Worm (Caenorhabditis elegans) whole organism, young adult: Measurements from ENCODE around the gene clec-263.
"Not testable (repeated sequence)": the region's sequence is repeated elsewhere in the genome, so short reads cannot be mapped to it uniquely, and the experiment has no call there.

Experiments used
- B0336.3 ChIP-seq: fragments of 200-800 bp; sonication (Bioruptor generic); IDR thresholded peaks from 2 replicates; pipeline ENCODE4 v1.3.6; 2022; ENCODE audit warnings: missing genetic modification characterization, missing compliant biosample characterization
- C06A6.2 ChIP-seq: fragments of 200-800 bp; sonication (Bioruptor generic); conservative IDR thresholded peaks from 2 replicates; pipeline ENCODE4 v1.3.6; 2022; ENCODE audit warnings: missing genetic modification characterization, missing compliant biosample characterization
- F10E7.11 ChIP-seq: sonication (generic microtip); optimal IDR thresholded peaks from 2 replicates; lab custom pipeline; 2017; ENCODE audit warnings: mild to moderate bottlenecking, missing genetic modification characterization, moderate library complexity, missing compliant biosample characterization
- F23B12.7 ChIP-seq: sonication (generic microtip); optimal IDR thresholded peaks from 2 replicates; lab custom pipeline; 2017; ENCODE audit warnings: missing genetic modification characterization, mild to moderate bottlenecking, missing compliant biosample characterization, antibody characterized with exemption, moderate library complexity; ENCODE audit not compliant: insufficient read depth
- F33H1.4 ChIP-seq: fragments of 200-800 bp; sonication (Bioruptor generic); IDR thresholded peaks from 2 replicates; pipeline ENCODE4 v1.3.6; 2022; ENCODE audit warnings: missing genetic modification reagents, missing genetic modification characterization, missing compliant biosample characterization
- F55B11.4 ChIP-seq: sonication (generic microtip); optimal IDR thresholded peaks from 2 replicates; lab custom pipeline; 2016; ENCODE audit warnings: missing compliant biosample characterization, missing genetic modification characterization, borderline replicate concordance; ENCODE audit not compliant: insufficient read depth
- T26A5.8 ChIP-seq: sonication (generic microtip); optimal IDR thresholded peaks from 2 replicates; lab custom pipeline; 2016; ENCODE audit warnings: missing genetic modification characterization, missing compliant biosample characterization
- aptf-2 ChIP-seq: fragments of 200-800 bp; sonication (Bioruptor generic); conservative IDR thresholded peaks from 2 replicates; pipeline ENCODE4 v1.3.6; 2022; ENCODE audit warnings: missing genetic modification reagents, missing genetic modification characterization, missing compliant biosample characterization
- athp-1 ChIP-seq: sonication (generic microtip); optimal IDR thresholded peaks from 2 replicates; lab custom pipeline; 2017; ENCODE audit warnings: mild to moderate bottlenecking, missing genetic modification characterization, missing compliant biosample characterization
- attf-5 ChIP-seq: fragments of 200-800 bp; sonication (Bioruptor generic); optimal IDR thresholded peaks from 2 replicates; lab custom pipeline; 2018; ENCODE audit warnings: mild to moderate bottlenecking, missing genetic modification characterization, missing compliant biosample characterization
- attf-6 ChIP-seq: fragments of 200-800 bp; sonication (Bioruptor generic); IDR thresholded peaks from 2 replicates; pipeline ENCODE4 v1.3.6; 2022; ENCODE audit warnings: missing genetic modification reagents, missing genetic modification characterization, missing compliant biosample characterization
- ccch-3 ChIP-seq: fragments of 200-800 bp; sonication (Bioruptor generic); optimal IDR thresholded peaks from 2 replicates; lab custom pipeline; 2018; ENCODE audit warnings: mild to moderate bottlenecking, missing genetic modification characterization, missing compliant biosample characterization
- ceh-100 ChIP-seq: fragments of 200-800 bp; sonication (Bioruptor generic); IDR thresholded peaks from 2 replicates; pipeline ENCODE4 v1.3.6; 2022; ENCODE audit warnings: missing genetic modification reagents, missing genetic modification characterization, missing compliant biosample characterization
- ceh-58 ChIP-seq: fragments of 200-800 bp; sonication (Bioruptor generic); IDR thresholded peaks from 2 replicates; pipeline ENCODE4 v1.3.6; 2022; ENCODE audit warnings: missing genetic modification characterization, missing compliant biosample characterization
- die-1 ChIP-seq: sonication (generic microtip); optimal IDR thresholded peaks from 2 replicates; lab custom pipeline; 2016; ENCODE audit warnings: missing genotype, mild to moderate bottlenecking, missing genetic modification characterization, missing compliant biosample characterization
- dox-1 ChIP-seq: fragments of 200-800 bp; sonication (Bioruptor generic); IDR thresholded peaks from 2 replicates; pipeline ENCODE4 v1.3.6; 2022; ENCODE audit warnings: missing genetic modification reagents, missing genetic modification characterization, missing compliant biosample characterization
- dpff-1 ChIP-seq: sonication (generic microtip); optimal IDR thresholded peaks from 2 replicates; lab custom pipeline; 2017; ENCODE audit warnings: mild to moderate bottlenecking, missing genetic modification characterization, missing compliant biosample characterization
- egl-44 ChIP-seq: fragments of 200-800 bp; sonication (Bioruptor generic); IDR thresholded peaks from 2 replicates; pipeline ENCODE4 v1.3.6; 2022; ENCODE audit warnings: missing genetic modification reagents, missing genetic modification characterization, missing compliant biosample characterization
- ekl-4 ChIP-seq: fragments of 200-800 bp; sonication (Bioruptor generic); IDR thresholded peaks from 2 replicates; pipeline ENCODE4 v1.3.6; 2022; ENCODE audit warnings: missing genetic modification reagents, missing genetic modification characterization, missing compliant biosample characterization
- ets-4 ChIP-seq: fragments of 200-800 bp; sonication (Bioruptor generic); optimal IDR thresholded peaks from 2 replicates; lab custom pipeline; 2018; ENCODE audit warnings: mild to moderate bottlenecking, missing genetic modification characterization, missing compliant biosample characterization
- hlh-12 ChIP-seq: sonication (generic microtip); optimal IDR thresholded peaks from 2 replicates; lab custom pipeline; 2016; ENCODE audit warnings: missing genetic modification characterization, missing compliant biosample characterization
- let-526 ChIP-seq: fragments of 200-800 bp; sonication (Bioruptor generic); IDR thresholded peaks from 2 replicates; pipeline ENCODE4 v1.3.6; 2022; ENCODE audit warnings: missing genetic modification reagents, missing genetic modification characterization, missing compliant biosample characterization
- lir-1 ChIP-seq: fragments of 200-800 bp; sonication (Bioruptor generic); conservative IDR thresholded peaks from 2 replicates; pipeline ENCODE4 v1.3.6; 2022; ENCODE audit warnings: missing genetic modification reagents, missing genetic modification characterization, missing compliant biosample characterization
- madf-10 ChIP-seq: sonication (generic microtip); optimal IDR thresholded peaks from 2 replicates; lab custom pipeline; 2016; ENCODE audit warnings: mild to moderate bottlenecking, missing genetic modification characterization, missing compliant biosample characterization
- mcd-1 ChIP-seq: fragments of 200-800 bp; sonication (Bioruptor generic); IDR thresholded peaks from 2 replicates; pipeline ENCODE4 v1.3.6; 2022; ENCODE audit warnings: missing genetic modification reagents, missing genetic modification characterization, missing compliant biosample characterization
- nfya-2 ChIP-seq: fragments of 200-800 bp; sonication (Bioruptor generic); IDR thresholded peaks from 2 replicates; pipeline ENCODE4 v1.3.6; 2022; ENCODE audit warnings: missing genetic modification reagents, missing genetic modification characterization, missing compliant biosample characterization
- pha-4 ChIP-seq: fragments of 150-350 bp; sonication (generic microtip); optimal IDR thresholded peaks from 2 replicates; lab custom pipeline; 2014; ENCODE audit warnings: missing biosample characterization, missing genetic modification reagents, missing genetic modification characterization
- snpc-1.3 ChIP-seq: sonication (generic microtip); optimal IDR thresholded peaks from 2 replicates; lab custom pipeline; 2017; ENCODE audit warnings: missing genetic modification characterization, mild to moderate bottlenecking, missing compliant biosample characterization, antibody characterized with exemption, moderate library complexity, missing genotype, missing genetic modification reagents; ENCODE audit not compliant: insufficient read depth
- sptf-2 ChIP-seq: fragments of 200-800 bp; sonication (Bioruptor generic); optimal IDR thresholded peaks from 2 replicates; lab custom pipeline; 2018; ENCODE audit warnings: mild to moderate bottlenecking, missing genetic modification characterization, missing compliant biosample characterization
- unc-62 ChIP-seq: fragments of 150-350 bp; optimal IDR thresholded peaks from 2 replicates; lab custom pipeline; 2014; ENCODE audit warnings: missing biosample characterization, missing genetic modification reagents, missing genetic modification characterization
- ztf-26 ChIP-seq: sonication (generic microtip); optimal IDR thresholded peaks from 2 replicates; lab custom pipeline; 2017; ENCODE audit warnings: missing genetic modification characterization, missing compliant biosample characterization
- ztf-3 ChIP-seq: fragments of 200-800 bp; sonication (Bioruptor generic); optimal IDR thresholded peaks from 2 replicates; lab custom pipeline; 2018; ENCODE audit warnings: mild to moderate bottlenecking, missing genetic modification characterization, missing compliant biosample characterization

clec-263 gene

DNA sequence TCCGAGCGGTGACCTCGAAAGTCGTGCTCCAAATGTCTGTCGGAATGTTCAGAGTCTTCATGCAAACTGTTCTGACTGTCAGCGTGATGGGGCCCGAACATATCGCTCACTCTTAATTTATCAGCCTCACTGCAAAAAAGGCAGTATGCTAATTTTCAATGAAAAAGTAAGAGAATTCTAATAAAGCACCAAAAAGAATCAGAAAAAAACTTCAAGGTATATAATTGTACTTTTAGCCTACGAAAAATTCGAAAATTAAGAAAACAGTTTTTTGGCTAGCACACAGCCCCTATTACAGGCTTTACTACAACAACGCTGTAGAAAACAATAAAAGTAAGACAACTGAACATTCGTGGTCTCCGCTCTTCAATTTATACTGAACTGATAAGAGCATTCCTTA lies 12.6 kb upstream of the clec-263 start, which contains the start of gene F26F2.1:
F26F2.1 (minus strand) TSS at position 101 of the 400 bp plus-strand sequence.
- TF ChIP-seq F55B11.4: no peak
- no peak for TF ChIP-seq athp-1
- TF ChIP-seq attf-5 (GFP tag; lab: Kevin White, UChicago): no peak
- TF ChIP-seq nfya-2 (GFP tag; lab: Robert Waterston, UW): no peak
- TF ChIP-seq dox-1 (GFP tag; lab: Robert Waterston, UW): no peak
- no peak for TF ChIP-seq pha-4 (tag; lab: Kevin White, UChicago)
- no peak for TF ChIP-seq ekl-4 (GFP tag; lab: Robert Waterston, UW)
- no peak for TF ChIP-seq F33H1.4 (GFP tag; lab: Robert Waterston, UW)
- no peak for TF ChIP-seq hlh-12 (tag; lab: Kevin White, UChicago)
- TF ChIP-seq mcd-1 (GFP tag; lab: Robert Waterston, UW): no peak
- TF ChIP-seq attf-6 (GFP tag; lab: Robert Waterston, UW): no peak

DNA sequence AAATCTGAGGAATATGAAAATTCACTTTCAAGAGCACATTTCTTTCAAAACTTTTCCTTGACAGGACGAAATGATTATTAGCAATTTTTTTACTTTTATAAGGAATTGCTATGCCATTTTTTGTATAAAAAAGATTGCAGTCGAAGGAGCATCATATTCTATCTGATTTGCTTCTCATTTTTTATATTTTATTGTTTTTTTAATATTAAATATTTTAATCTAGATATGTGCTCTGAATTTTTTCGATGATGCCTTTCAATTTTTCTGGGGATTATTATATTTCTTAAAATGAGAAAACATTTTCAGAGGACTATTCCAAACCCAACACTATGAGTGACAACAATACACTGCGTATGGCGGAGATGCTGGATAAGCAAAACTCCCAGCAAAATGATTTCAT lies 10.4 kb upstream of the clec-263 start, which contains the start of gene F26F2.13:
F26F2.13 (plus strand) TSS at position 301 of the 400 bp plus-strand sequence.
- not testable (repeated sequence) for TF ChIP-seq mcd-1 (GFP tag; lab: Robert Waterston, UW); egl-44 (GFP tag; lab: Robert Waterston, UW); snpc-1.3 (tag; lab: Kevin White, UChicago)

DNA sequence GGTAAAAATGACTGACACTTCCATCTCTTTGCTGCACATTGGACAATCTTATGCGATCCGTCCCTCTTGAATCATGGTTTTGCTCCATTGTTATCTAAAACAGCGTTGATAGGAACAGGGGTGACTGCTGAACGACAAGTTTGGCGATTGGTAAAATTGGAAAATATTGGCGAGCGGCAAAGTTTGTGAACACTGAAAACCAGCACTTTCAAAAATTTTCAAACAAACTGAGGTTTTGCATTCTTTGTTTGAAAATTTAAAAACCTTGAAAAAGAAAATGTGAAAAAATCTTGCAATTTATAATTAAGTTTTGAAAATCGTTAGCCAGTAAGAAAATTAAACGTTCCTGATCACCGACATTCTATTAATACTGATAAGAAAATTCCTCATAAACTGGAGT lies 8.0 kb upstream of the clec-263 start, which contains the start of gene F26F2.3:
F26F2.3 (minus strand) TSS at position 101 of the 400 bp plus-strand sequence.
- TF ChIP-seq ets-4 (GFP tag; lab: Kevin White, UChicago) (no peak), B0336.3 (GFP tag; lab: Robert Waterston, UW) (no peak), madf-10 (tag; lab: Kevin White, UChicago) (no peak)

DNA sequence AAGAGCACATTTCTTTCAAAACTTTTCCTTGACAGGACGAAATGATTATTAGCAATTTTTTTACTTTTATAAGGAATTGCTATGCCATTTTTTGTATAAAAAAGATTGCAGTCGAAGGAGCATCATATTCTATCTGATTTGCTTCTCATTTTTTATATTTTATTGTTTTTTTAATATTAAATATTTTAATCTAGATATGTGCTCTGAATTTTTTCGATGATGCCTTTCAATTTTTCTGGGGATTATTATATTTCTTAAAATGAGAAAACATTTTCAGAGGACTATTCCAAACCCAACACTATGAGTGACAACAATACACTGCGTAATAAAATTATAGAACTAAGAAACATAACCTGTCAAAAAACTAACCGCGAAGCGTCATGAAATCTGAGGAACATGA lies 5.4 kb upstream of the clec-263 start, which contains the start of gene F26F2.4:
F26F2.4 (plus strand) TSS at position 301 of the 400 bp plus-strand sequence.
- not testable (repeated sequence) for TF ChIP-seq ceh-100; F33H1.4 (GFP tag; lab: Robert Waterston, UW); F23B12.7 (tag; lab: Kevin White, UChicago)
- TF ChIP-seq, all 124 proteins: peak for 0; not testable (repeated sequence) for 124

DNA sequence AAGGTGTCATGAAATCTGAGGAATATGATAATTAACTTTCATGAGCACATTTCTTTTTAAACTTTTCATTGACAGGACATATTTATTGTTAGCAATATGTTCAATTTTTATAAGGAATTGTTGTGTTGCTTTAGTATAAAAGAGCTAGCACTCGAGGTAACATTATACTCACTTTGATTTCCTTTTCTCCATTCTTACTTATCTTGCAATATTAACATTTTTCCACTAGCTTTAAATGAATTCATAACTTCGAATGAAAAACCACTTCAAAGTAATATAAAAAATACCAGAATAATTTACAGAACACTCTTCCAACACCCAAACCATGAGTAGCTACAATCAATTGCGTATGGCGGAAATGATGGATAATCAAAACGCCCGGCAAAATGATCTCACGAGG lies 1.0 kb upstream of the clec-263 start, which contains the start of gene F26F2.5:
F26F2.5 (plus strand) TSS at position 301 of the 400 bp plus-strand sequence.
- TF ChIP-seq die-1 (no peak), C06A6.2 (GFP tag; lab: Robert Waterston, UW) (no peak), unc-62 (GFP tag; lab: Kevin White, UChicago) (no peak), dpff-1 (tag; lab: Kevin White, UChicago) (no peak), sptf-2 (GFP tag; lab: Kevin White, UChicago) (no peak), ztf-26 (tag; lab: Kevin White, UChicago) (no peak)

DNA sequence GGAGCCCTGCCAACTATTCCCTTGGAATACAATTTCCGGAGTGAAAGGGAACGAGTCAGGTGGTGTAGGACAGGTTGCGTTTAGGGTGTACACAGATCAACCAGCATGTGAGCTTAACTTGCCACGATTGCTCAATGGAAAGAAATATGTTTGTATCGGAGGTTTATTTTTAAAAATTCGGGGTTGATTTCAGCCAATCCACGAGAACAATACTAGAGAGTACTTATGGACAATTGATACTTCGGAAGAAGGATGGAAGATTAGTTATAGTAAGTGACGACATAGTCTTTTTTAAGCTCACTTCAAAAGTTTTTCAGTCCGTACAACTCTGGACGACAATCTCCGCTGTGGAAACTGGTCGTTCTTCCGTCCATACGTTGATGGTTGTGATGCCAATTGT lies 458 bp downstream of the clec-263 start:
- TF ChIP-seq ceh-100 (no peak), F10E7.11 (tag; lab: Kevin White, UChicago) (no peak), ztf-3 (GFP tag; lab: Kevin White, UChicago) (no peak), F55B11.4 (no peak), aptf-2 (GFP tag; lab: Robert Waterston, UW) (no peak)
- TF ChIP-seq, all 124 proteins: peak for 0

DNA sequence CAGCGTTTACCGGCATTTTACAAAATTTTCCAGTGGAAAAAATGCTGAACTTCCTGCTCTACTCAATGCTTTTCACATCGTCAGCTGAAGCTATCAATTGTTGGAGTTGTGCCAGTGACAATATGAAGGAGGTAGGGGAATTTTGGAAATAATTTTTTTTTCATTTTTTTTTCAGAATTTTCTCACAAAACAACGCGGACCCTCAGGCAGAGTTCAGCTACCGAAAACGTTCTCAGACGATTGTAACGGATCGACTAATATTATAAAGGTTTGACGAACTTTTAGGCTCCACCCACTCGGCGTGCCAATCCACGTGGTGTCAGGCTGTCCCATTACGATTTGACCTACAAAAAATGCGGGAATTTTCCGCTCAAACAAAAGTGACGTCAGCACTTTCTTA lies 5.1 kb downstream of the clec-263 start, which contains the start of gene F26F2.8:
F26F2.8 (plus strand) TSS at position 13 of the 400 bp plus-strand sequence.
- TF ChIP-seq F23B12.7 (tag; lab: Kevin White, UChicago): no peak
- TF ChIP-seq let-526 (GFP tag; lab: Robert Waterston, UW): no peak
- TF ChIP-seq T26A5.8 (tag; lab: Kevin White, UChicago): no peak
- no peak for TF ChIP-seq ceh-58
- TF ChIP-seq lir-1 (GFP tag; lab: Robert Waterston, UW): no peak
- TF ChIP-seq ccch-3: no peak
